Fruit fly (Drosophila melanogaster) whole organism, embryonic: ENCODE data around the gene Snr1.

Experiments used
- CG10366 ChIP-seq: fragments of 200-800 bp; sonication (Bioruptor generic); IDR thresholded peaks from 2 replicates; pipeline ENCODE4 v1.3.6; 2022; ENCODE audit warnings: missing biosample characterization, missing genetic modification characterization
- CG12219 ChIP-seq: fragments of 200-800 bp; sonication (Bioruptor generic); optimal IDR thresholded peaks from 3 replicates; lab custom pipeline; 2018; ENCODE audit warnings: missing biosample characterization, mild to moderate bottlenecking, missing genetic modification characterization
- CG12659 ChIP-seq: fragments of 200-800 bp; sonication (Bioruptor generic); optimal IDR thresholded peaks from 3 replicates; lab custom pipeline; 2017; ENCODE audit warnings: mild to moderate bottlenecking, missing biosample characterization, missing genetic modification reagents, missing genetic modification characterization
- CG4328 ChIP-seq: fragments of 200-800 bp; sonication (Bioruptor generic); optimal IDR thresholded peaks from 3 replicates; lab custom pipeline; 2017; ENCODE audit warnings: missing biosample characterization, missing genetic modification reagents, missing genetic modification characterization
- CG6765 ChIP-seq: fragments of 200-800 bp; sonication (Bioruptor generic); optimal IDR thresholded peaks from 3 replicates; lab custom pipeline; 2017; ENCODE audit warnings: missing biosample characterization, mild to moderate bottlenecking, missing genetic modification characterization
- CG7745 ChIP-seq: fragments of 200-800 bp; sonication (Bioruptor generic); optimal IDR thresholded peaks from 2 replicates; lab custom pipeline; 2018; ENCODE audit warnings: missing biosample characterization, mild to moderate bottlenecking, missing genetic modification characterization, moderate library complexity
- CG7963 ChIP-seq: fragments of 200-800 bp; sonication (Bioruptor generic); IDR thresholded peaks from 3 replicates; pipeline ENCODE4 v1.3.6; 2022; ENCODE audit warnings: missing biosample characterization, missing genetic modification characterization; ENCODE audit not compliant: partially characterized antibody
- D19A ChIP-seq: fragments of 200-800 bp; optimal IDR thresholded peaks from 3 replicates; lab custom pipeline; 2019; ENCODE audit warnings: missing biosample characterization, mild to moderate bottlenecking, missing genetic modification characterization, moderate library complexity
- Dref ChIP-seq: fragments of 200-800 bp; sonication (Bioruptor generic); IDR thresholded peaks from 2 replicates; pipeline ENCODE4 v1.3.6; 2022; ENCODE audit warnings: missing biosample characterization, missing genetic modification characterization
- nau ChIP-seq: fragments of 200-800 bp; sonication (Bioruptor generic); optimal IDR thresholded peaks from 3 replicates; lab custom pipeline; 2017; ENCODE audit warnings: missing biosample characterization, mild to moderate bottlenecking, missing genetic modification characterization, missing genetic modification reagents
- pfk ChIP-seq: fragments of 200-800 bp; sonication (Bioruptor generic); optimal IDR thresholded peaks from 2 replicates; lab custom pipeline; 2018; ENCODE audit warnings: missing biosample characterization, mild to moderate bottlenecking, missing genetic modification characterization, moderate library complexity
- sens ChIP-seq: fragments of 200-800 bp; sonication (Bioruptor generic); peaks from one replicate; lab custom pipeline; 2016; ENCODE audit warnings: missing biosample characterization, missing genetic modification characterization

Gene Snr1

DNA sequence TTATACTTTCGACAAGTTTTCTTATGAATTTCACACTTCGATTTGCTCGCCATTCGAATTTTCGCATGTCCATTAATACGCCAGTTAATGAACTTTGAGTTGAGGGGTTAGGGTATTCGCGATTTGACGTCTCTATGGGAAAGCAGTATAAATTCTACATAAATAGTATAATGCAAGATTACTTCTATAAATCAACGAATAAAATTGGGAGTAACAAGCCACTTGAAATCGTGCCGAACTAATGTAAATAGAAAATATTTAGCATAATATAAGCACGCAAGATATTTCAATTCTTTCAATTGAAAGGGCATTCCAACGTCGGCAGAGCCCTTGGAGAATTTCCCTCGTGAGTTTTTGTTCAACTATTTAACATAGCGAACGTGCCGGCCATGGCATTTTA, 49.8 kb downstream of the Snr1 start:
- TF ChIP-seq Dref (GFP tag; lab: Robert Waterston, UW), result no peak
- peak; percentile 61 for TF ChIP-seq sens (GFP tag; lab: Kevin White, UChicago)
- TF ChIP-seq CG12219 (GFP tag; lab: Kevin White, UChicago), result no peak
- no peak for TF ChIP-seq pfk (GFP tag; lab: Kevin White, UChicago)
- no peak for TF ChIP-seq CG6765
- no peak for TF ChIP-seq nau
- TF ChIP-seq CG10366 (GFP tag; lab: Robert Waterston, UW), result no peak
- TF ChIP-seq D19A (tag; lab: Kevin White, UChicago), result peak; percentile 77
- TF ChIP-seq CG12659 (GFP tag; lab: Kevin White, UChicago), result no peak
- no peak for TF ChIP-seq CG4328 (GFP tag; lab: Kevin White, UChicago)
- no peak for TF ChIP-seq CG7963 (GFP tag; lab: Robert Waterston, UW)
- no peak for TF ChIP-seq CG7745 (tag; lab: Kevin White, UChicago)
